Worm (Caenorhabditis elegans): ENCODE data around the gene C07B5.4.

The C07B5.4 gene

ce11 chrX:9509922-9510321 is 19.5 kb upstream of the C07B5.4 start:
- no peak for TF ChIP-seq bed-2 (GFP tag; IDR thresholded peaks at IDR 0.05)

ce11 chrX:9510448-9510847 is 19.0 kb upstream of the C07B5.4 start:
- TF ChIP-seq fkh-3 (tag; optimal IDR thresholded peaks at IDR 0.05) (no peak), cebp-1 (GFP tag; IDR thresholded peaks at IDR 0.05) (no peak), cebp-1 (tag; optimal IDR thresholded peaks at IDR 0.05) (peak; percentile 51)

ce11 chrX:9512457-9512856 is 17.0 kb upstream of the C07B5.4 start:
- TF ChIP-seq mxl-1 (tag; optimal IDR thresholded peaks at IDR 0.05) (no peak), Y53G8AR.9 (GFP tag; conservative IDR thresholded peaks at IDR 0.05) (no peak), D2030.7 (GFP tag; IDR thresholded peaks at IDR 0.05) (no peak), lsl-1 (GFP tag; optimal IDR thresholded peaks at IDR 0.05) (no peak), let-607 (tag; optimal IDR thresholded peaks at IDR 0.05) (no peak), ceh-40 (GFP tag; IDR thresholded peaks at IDR 0.05) (no peak), ztf-22 (GFP tag; optimal IDR thresholded peaks at IDR 0.05) (no peak), ZK185.1 (tag; optimal IDR thresholded peaks at IDR 0.05; ENCODE audit: poor library complexity, severe bottlenecking) (no peak), F33H1.4 (GFP tag; IDR thresholded peaks at IDR 0.05) (no peak), sea-2 (GFP tag; IDR thresholded peaks at IDR 0.05) (no peak), unc-130 (GFP tag; optimal IDR thresholded peaks at IDR 0.05) (no peak), let-526 (GFP tag; IDR thresholded peaks at IDR 0.05) (no peak)

DNA sequence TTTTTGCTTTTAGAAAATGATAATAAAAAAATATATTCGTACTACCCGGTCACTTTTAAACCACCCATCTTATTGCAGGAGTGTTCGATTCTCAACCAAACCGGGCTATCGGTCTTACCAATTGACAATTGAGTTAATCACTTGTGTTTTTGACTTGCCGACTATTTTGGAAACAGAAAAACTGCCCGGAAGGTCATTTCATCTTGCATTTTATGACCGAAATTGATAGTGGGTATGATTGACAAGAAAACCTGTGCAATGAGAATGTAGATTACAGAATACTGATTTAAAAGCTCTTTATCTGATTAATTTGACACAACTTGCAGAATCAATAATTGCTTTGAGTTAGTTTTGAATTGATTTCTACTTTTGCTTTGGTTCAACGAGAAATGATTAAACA is 12.4 kb upstream of the C07B5.4 start, which contains the start of gene C07B5.2:
C07B5.2 (minus strand) TSS at position 101 of the 400 bp plus-strand sequence.
- TF ChIP-seq lag-1 (GFP tag; IDR thresholded peaks at IDR 0.05) (no peak), ztf-6 (GFP tag; IDR thresholded peaks at IDR 0.05) (no peak), madf-10 (tag; optimal IDR thresholded peaks at IDR 0.05) (no peak), F33H1.4 (GFP tag; IDR thresholded peaks at IDR 0.05) (no peak)

DNA sequence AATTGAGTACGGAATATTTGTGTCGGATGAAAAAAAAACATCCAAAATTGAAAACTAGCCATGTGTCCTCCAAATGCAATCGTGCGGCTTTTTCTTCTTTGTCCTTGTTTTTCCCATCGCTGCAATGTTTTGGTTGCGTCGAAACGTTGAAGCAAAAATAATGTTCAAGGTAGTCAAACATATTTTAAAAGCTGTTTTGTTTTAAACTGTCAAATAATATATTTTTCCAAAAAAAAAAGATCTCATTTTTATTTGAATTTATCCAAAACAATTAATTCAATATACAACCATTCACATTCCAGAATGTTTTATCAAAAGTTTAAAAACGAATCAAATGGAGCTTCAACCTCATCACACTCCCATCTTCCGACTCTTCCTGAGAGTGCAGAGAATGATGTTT is 10.7 kb upstream of the C07B5.4 start, which contains the start of gene C07B5.6:
C07B5.6 (plus strand) TSS at position 301 of the 400 bp plus-strand sequence.
- TF ChIP-seq Y56A3A.18 (GFP tag; IDR thresholded peaks at IDR 0.05) (no peak), dpl-1 (GFP tag; optimal IDR thresholded peaks at IDR 0.05) (no peak), K12H6.12 (tag; optimal IDR thresholded peaks at IDR 0.05) (no peak)

DNA sequence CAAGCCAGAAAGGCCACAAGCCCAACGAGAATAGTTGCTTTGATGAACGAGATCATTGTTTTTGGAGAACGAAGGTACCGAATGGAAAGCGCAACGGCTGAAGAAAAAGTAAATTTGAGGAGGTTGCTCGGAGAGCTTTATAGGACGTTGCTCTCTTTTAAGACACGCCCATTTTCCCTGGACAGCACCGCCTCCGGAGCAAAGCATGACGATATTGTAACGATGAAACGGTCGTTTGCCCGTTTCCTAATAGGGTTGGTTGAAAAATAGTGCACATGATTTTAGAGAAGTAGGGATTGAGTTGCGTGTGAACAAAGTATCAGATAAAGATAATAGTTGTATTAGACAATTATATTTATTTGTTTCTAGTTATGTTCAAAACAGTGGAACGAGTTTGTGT is 6.3 kb upstream of the C07B5.4 start, which contains the start of gene C07B5.3:
C07B5.3 (minus strand) TSS at position 101 of the 400 bp plus-strand sequence.
- TF ChIP-seq snpc-4 (GFP tag; optimal IDR thresholded peaks at IDR 0.05) (no peak), snpc-4 (tag; optimal IDR thresholded peaks at IDR 0.05) (no peak), lsl-1 (GFP tag; optimal IDR thresholded peaks at IDR 0.05) (no peak), sptf-2 (GFP tag; optimal IDR thresholded peaks at IDR 0.05) (no peak), nfyb-1 (GFP tag; IDR thresholded peaks at IDR 0.05) (no peak)

ce11 chrX:9527898-9528297 is 1.6 kb upstream of the C07B5.4 start:
- peak; percentile 42 for TF ChIP-seq lin-40 (tag; optimal IDR thresholded peaks at IDR 0.05)
- TF ChIP-seq him-1 (tag; optimal IDR thresholded peaks at IDR 0.05): no peak
- peak; percentile 63 for TF ChIP-seq ztf-26 (tag; optimal IDR thresholded peaks at IDR 0.05)
- TF ChIP-seq nhr-27 (tag; optimal IDR thresholded peaks at IDR 0.05): no peak
- no peak for TF ChIP-seq egl-18 (GFP tag; IDR thresholded peaks at IDR 0.05)
- TF ChIP-seq somi-1 (GFP tag; optimal IDR thresholded peaks at IDR 0.05): peak; percentile 19
- no peak for TF ChIP-seq Y95B8A.8 (GFP tag; IDR thresholded peaks at IDR 0.05)
- no peak for TF ChIP-seq attf-6 (GFP tag; IDR thresholded peaks at IDR 0.05)
- TF ChIP-seq sdz-38 (tag; optimal IDR thresholded peaks at IDR 0.05): no peak

Measured in whole organism, young adult.